Worm (Caenorhabditis elegans): ENCODE data around the gene ceh-33.
A peak's percentile ranks its signal among the peaks of the same experiment; 100 is the strongest.

ceh-33 gene

DNA sequence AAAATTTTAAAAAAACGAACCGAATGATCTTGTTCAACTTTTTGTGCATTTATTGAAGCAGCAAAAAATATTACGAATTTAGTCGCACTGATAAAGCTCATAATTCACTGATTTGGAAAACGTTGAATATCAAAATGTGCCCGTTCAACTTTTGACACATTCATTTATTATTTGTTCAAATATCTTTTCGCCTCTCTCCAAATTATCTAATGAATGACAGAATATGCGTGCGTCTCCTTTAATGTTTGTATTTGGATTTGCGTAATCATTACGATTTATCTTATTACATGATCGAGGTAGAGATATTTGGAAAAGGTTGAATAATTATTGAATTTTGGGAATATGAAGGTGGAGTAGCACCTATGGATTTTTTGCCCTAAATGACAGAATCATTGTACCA is 25.0 kb upstream of the ceh-33 start, which contains the start of gene T09D3.3:
Gene T09D3.3, minus strand, starts transcription at position 101 of the 400 bp plus-strand sequence.
- no peak for TF ChIP-seq ama-1 (optimal IDR thresholded peaks at IDR 0.05)
- TF ChIP-seq tra-4 (tag; optimal IDR thresholded peaks at IDR 0.05): no peak
- no peak for TF ChIP-seq hmbx-1 (tag; optimal IDR thresholded peaks at IDR 0.05)
- no peak for TF ChIP-seq tbx-37 (GFP tag; conservative IDR thresholded peaks at IDR 0.05)
- no peak for TF ChIP-seq ceh-13 (GFP tag; optimal IDR thresholded peaks at IDR 0.05)
- no peak for TF ChIP-seq F13C5.2 (tag; optimal IDR thresholded peaks at IDR 0.05)
- TF ChIP-seq hmg-4 (GFP tag; optimal IDR thresholded peaks at IDR 0.05): no peak
- TF ChIP-seq ceh-36 (tag; optimal IDR thresholded peaks at IDR 0.05): no peak

DNA sequence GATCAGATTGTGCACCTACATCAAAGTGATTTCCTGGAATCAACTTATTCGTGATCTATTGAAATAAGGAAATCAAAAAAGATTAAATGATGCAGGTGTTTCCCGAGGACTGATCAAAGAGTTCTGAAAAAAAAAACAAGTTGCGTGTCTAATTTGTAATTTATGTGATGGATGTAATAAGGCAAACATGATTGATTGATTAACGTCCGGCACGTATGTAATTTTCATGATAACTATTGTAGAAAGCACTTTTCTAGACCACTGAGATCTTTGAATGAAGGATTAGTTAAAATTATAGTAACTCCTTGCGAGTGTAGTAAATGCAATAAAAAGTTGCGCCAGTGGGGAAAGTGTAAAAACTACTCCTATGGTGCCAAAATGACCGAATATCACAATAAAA is 21.0 kb upstream of the ceh-33 start, which contains the start of gene srg-25:
Gene srg-25, minus strand, starts transcription at position 101 of the 400 bp plus-strand sequence.
- TF ChIP-seq hmg-4 (GFP tag; optimal IDR thresholded peaks at IDR 0.05) (no peak), pes-1 (GFP tag; IDR thresholded peaks at IDR 0.05) (no peak), hmbx-1 (tag; optimal IDR thresholded peaks at IDR 0.05) (no peak), flt-1 (GFP tag; IDR thresholded peaks at IDR 0.05) (no peak), ceh-36 (tag; optimal IDR thresholded peaks at IDR 0.05) (no peak), hnd-1 (tag; optimal IDR thresholded peaks at IDR 0.05) (no peak), tbx-11 (GFP tag; IDR thresholded peaks at IDR 0.05) (no peak), scrt-1 (GFP tag; IDR thresholded peaks at IDR 0.05) (no peak), ama-1 (optimal IDR thresholded peaks at IDR 0.05) (no peak), aly-1 (tag; optimal IDR thresholded peaks at IDR 0.05) (no peak), tbx-37 (GFP tag; conservative IDR thresholded peaks at IDR 0.05) (no peak), F13C5.2 (tag; optimal IDR thresholded peaks at IDR 0.05) (no peak), ets-7 (tag; optimal IDR thresholded peaks at IDR 0.05) (no peak), ceh-13 (GFP tag; optimal IDR thresholded peaks at IDR 0.05) (no peak), B0310.2 (tag; optimal IDR thresholded peaks at IDR 0.05) (no peak), sea-1 (GFP tag; conservative IDR thresholded peaks at IDR 0.05) (no peak)

DNA sequence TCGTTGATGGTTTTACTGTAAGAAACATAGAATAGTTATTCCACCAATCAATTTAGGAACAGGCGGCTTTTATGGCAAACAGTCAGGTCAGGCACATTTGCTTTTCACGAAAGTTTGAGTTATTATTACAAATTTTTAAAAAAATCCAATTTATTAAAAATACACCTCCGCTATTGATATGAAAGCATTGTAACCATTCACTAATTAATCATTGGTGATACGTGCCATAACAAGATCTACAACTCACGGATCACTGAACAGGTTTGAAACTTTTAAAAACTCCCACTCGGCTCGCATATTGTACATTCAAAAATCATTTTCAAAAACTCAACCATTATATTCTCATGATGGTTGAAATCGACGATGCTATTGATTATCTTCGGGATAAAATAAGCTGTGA is 15.0 kb upstream of the ceh-33 start, which contains the start of gene srg-27:
Gene srg-27, plus strand, starts transcription at position 301 of the 400 bp plus-strand sequence.
- no peak for TF ChIP-seq hnd-1 (tag; optimal IDR thresholded peaks at IDR 0.05)
- no peak for TF ChIP-seq hmg-4 (GFP tag; optimal IDR thresholded peaks at IDR 0.05)
- TF ChIP-seq F13C5.2 (tag; optimal IDR thresholded peaks at IDR 0.05): no peak
- no peak for TF ChIP-seq ama-1 (optimal IDR thresholded peaks at IDR 0.05)
- no peak for TF ChIP-seq hmbx-1 (tag; optimal IDR thresholded peaks at IDR 0.05)
- no peak for TF ChIP-seq aly-1 (tag; optimal IDR thresholded peaks at IDR 0.05)

DNA sequence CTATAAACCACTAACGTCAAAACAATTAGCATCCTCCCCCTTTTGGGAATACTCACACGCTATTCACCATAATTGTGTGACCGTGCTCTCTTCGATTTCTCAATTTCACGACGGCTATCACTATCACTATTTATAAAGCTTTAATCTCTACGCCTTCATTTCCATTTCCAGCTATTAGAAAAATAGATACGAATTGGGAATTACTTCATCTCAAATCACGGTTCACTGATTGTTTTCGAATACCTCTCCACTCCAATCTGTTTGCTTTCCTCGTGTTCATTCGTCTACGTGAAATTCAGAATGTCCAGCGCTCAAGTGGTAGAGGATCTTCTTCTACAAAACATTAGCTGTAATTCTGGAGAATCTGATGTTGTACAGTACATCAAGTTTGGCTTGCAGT is 12.4 kb upstream of the ceh-33 start, which contains the start of gene srg-29:
Gene srg-29, plus strand, starts transcription at position 301 of the 400 bp plus-strand sequence.
- TF ChIP-seq tbx-37 (GFP tag; conservative IDR thresholded peaks at IDR 0.05) (no peak), pes-1 (GFP tag; IDR thresholded peaks at IDR 0.05) (no peak), aly-1 (tag; optimal IDR thresholded peaks at IDR 0.05) (no peak), sea-1 (GFP tag; conservative IDR thresholded peaks at IDR 0.05) (no peak), hmbx-1 (tag; optimal IDR thresholded peaks at IDR 0.05) (no peak), B0310.2 (tag; optimal IDR thresholded peaks at IDR 0.05) (no peak), ceh-36 (tag; optimal IDR thresholded peaks at IDR 0.05) (no peak), hmg-4 (GFP tag; optimal IDR thresholded peaks at IDR 0.05) (no peak)

ce11 chrV:5334588-5334987 is 10.1 kb upstream of the ceh-33 start, which contains the start of gene srg-28:
srg-28 (plus strand) TSS chrV:5334888.
- TF ChIP-seq flt-1 (GFP tag; IDR thresholded peaks at IDR 0.05) (no peak), hnd-1 (tag; optimal IDR thresholded peaks at IDR 0.05) (no peak), B0310.2 (tag; optimal IDR thresholded peaks at IDR 0.05) (no peak), ama-1 (optimal IDR thresholded peaks at IDR 0.05) (no peak), F13C5.2 (tag; optimal IDR thresholded peaks at IDR 0.05) (no peak), ets-7 (tag; optimal IDR thresholded peaks at IDR 0.05) (no peak), ceh-13 (GFP tag; optimal IDR thresholded peaks at IDR 0.05) (no peak), tra-4 (tag; optimal IDR thresholded peaks at IDR 0.05) (no peak), scrt-1 (GFP tag; IDR thresholded peaks at IDR 0.05) (no peak), pes-1 (GFP tag; IDR thresholded peaks at IDR 0.05) (no peak), tbx-11 (GFP tag; IDR thresholded peaks at IDR 0.05) (no peak), hmg-4 (GFP tag; optimal IDR thresholded peaks at IDR 0.05) (no peak), hmbx-1 (tag; optimal IDR thresholded peaks at IDR 0.05) (no peak), aly-1 (tag; optimal IDR thresholded peaks at IDR 0.05) (no peak), ceh-36 (tag; optimal IDR thresholded peaks at IDR 0.05) (no peak)

DNA sequence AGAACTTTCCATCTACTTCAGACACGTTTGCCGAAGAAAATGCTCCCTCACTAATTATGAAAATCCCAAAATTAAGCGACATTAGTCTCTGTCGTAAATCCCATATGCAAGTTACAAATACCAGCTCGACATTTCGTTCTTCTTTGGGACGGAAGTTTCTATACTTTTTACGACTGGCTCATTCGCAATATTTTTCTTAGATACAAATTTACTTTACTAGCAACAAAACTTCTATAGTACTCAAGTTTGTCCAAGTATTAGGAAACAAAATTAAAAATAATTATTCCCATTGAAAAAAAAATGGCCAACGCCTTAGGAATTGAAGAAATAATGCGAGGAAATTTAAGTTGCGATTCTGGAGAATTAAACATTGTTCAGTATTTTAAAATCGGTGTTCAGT is 6.5 kb upstream of the ceh-33 start, which contains the start of gene srg-26:
Gene srg-26, plus strand, starts transcription at position 301 of the 400 bp plus-strand sequence.
- no peak for TF ChIP-seq tra-4 (tag; optimal IDR thresholded peaks at IDR 0.05)
- TF ChIP-seq sea-1 (GFP tag; conservative IDR thresholded peaks at IDR 0.05): no peak
- TF ChIP-seq hmbx-1 (tag; optimal IDR thresholded peaks at IDR 0.05): no peak
- TF ChIP-seq tbx-11 (GFP tag; IDR thresholded peaks at IDR 0.05): no peak
- no peak for TF ChIP-seq ceh-36 (tag; optimal IDR thresholded peaks at IDR 0.05)
- no peak for TF ChIP-seq ama-1 (optimal IDR thresholded peaks at IDR 0.05)
- TF ChIP-seq B0310.2 (tag; optimal IDR thresholded peaks at IDR 0.05): no peak
- TF ChIP-seq ets-7 (tag; optimal IDR thresholded peaks at IDR 0.05): no peak
- TF ChIP-seq pes-1 (GFP tag; IDR thresholded peaks at IDR 0.05): no peak
- TF ChIP-seq ceh-13 (GFP tag; optimal IDR thresholded peaks at IDR 0.05): no peak
- no peak for TF ChIP-seq scrt-1 (GFP tag; IDR thresholded peaks at IDR 0.05)

DNA sequence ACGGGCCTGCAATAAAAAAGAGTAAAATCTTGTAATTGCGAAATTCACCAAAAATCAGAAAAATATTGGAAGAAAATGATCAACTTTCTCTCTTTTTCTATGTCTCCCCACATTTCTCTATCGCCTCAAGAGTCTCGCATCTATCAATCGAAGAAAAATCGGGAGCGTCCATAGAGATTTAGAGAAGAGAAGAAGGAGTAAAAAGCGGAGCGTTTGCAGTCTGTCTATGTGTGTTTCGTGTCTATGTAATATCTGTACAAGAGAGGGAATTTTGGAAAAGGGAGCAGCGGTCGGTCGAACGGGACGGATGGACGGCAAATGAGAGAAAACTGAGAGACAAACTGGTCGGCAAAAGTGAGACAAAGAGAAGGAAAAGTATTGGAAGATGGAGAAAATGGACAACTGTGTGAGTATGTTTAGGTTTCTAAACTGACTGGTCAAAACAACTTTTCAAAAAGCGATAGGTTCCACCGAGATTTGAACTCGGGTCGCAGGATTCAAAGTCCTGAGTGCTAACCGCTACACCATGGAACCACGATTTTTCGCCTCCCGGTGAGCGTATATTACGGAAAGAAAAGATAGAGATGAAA is 5.3 kb upstream of the ceh-33 start:
- TF ChIP-seq flt-1 (GFP tag; IDR thresholded peaks at IDR 0.05) (no peak), scrt-1 (GFP tag; IDR thresholded peaks at IDR 0.05) (0 out of 2 replicates have a peak, but pooled peaks have one; percentile 25)

DNA sequence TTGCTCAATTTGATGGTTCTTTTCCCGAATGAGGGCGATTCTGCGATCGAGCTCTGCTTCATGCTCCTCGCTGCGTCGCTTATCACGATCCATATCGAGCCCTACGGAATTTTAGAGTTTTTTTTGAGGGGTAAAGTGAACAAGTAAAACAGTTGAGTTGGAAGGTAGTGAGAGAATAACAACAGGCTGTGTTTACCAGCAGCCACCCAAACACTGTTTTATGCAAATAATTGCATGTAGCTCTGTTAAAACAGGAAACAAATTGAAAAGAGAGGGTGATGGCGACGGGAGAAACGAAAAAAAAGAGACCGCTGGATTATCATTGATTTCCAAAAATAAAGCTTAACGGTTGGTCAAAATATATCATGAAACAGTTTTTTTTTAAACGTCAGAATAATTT is 3.8 kb upstream of the ceh-33 start, which contains the start of gene C10G8.8:
Gene C10G8.8, minus strand, starts transcription at position 101 of the 400 bp plus-strand sequence.
- TF ChIP-seq flt-1 (GFP tag; IDR thresholded peaks at IDR 0.05): no peak
- no peak for TF ChIP-seq tbx-11 (GFP tag; IDR thresholded peaks at IDR 0.05)
- no peak for TF ChIP-seq ceh-36 (tag; optimal IDR thresholded peaks at IDR 0.05)
- no peak for TF ChIP-seq hmbx-1 (tag; optimal IDR thresholded peaks at IDR 0.05)
- TF ChIP-seq ama-1 (optimal IDR thresholded peaks at IDR 0.05): no peak
- no peak for TF ChIP-seq hmg-4 (GFP tag; optimal IDR thresholded peaks at IDR 0.05)
- no peak for TF ChIP-seq sea-1 (GFP tag; conservative IDR thresholded peaks at IDR 0.05)
- no peak for TF ChIP-seq hnd-1 (tag; optimal IDR thresholded peaks at IDR 0.05)
- TF ChIP-seq tra-4 (tag; optimal IDR thresholded peaks at IDR 0.05): no peak
- TF ChIP-seq scrt-1 (GFP tag; IDR thresholded peaks at IDR 0.05): no peak
- TF ChIP-seq F13C5.2 (tag; optimal IDR thresholded peaks at IDR 0.05): no peak
- TF ChIP-seq B0310.2 (tag; optimal IDR thresholded peaks at IDR 0.05): no peak
- TF ChIP-seq pes-1 (GFP tag; IDR thresholded peaks at IDR 0.05): no peak

Data from whole organism, early embryonic.